Worm (Caenorhabditis elegans) whole organism, L4/young adult: ENCODE results near the gene myo-3.
A peak's percentile ranks its signal among the peaks of the same experiment; 100 is the strongest.

Experiments used
- W03F9.2 ChIP-seq: fragments of 150-350 bp; optimal IDR thresholded peaks from 2 replicates; lab custom pipeline; 2014; ENCODE audit warnings: missing biosample characterization, missing genetic modification characterization
- dao-5 ChIP-seq: sonication (generic microtip); optimal IDR thresholded peaks from 2 replicates; lab custom pipeline; 2016; ENCODE audit warnings: missing genotype, missing genetic modification characterization, moderate library complexity, missing compliant biosample characterization
- him-1 ChIP-seq: sonication (generic microtip); optimal IDR thresholded peaks from 2 replicates; lab custom pipeline; 2016; ENCODE audit warnings: missing genotype, missing genetic modification reagents, missing genetic modification characterization, missing compliant biosample characterization

Gene myo-3

ce11 chrV:12234293-12235004, at the start of gene myo-3:
Gene myo-3 (minus strand): TSS chrV:12234343.
- TF ChIP-seq dao-5 (tag; lab: Kevin White, UChicago), result no peak

- no peak for TF ChIP-seq W03F9.2
- TF ChIP-seq him-1 (tag; lab: Kevin White, UChicago), result no peak
- TF ChIP-seq dao-5 (tag; lab: Kevin White, UChicago), result no peak
Measured at ce11 chrV:12283187-12283586, 49.0 kb upstream of the myo-3 start, which contains the start of gene F55C5.10. Gene F55C5.10 (plus strand): TSS chrV:12283487.

- TF ChIP-seq W03F9.2 (no peak), dao-5 (tag; lab: Kevin White, UChicago) (no peak), him-1 (tag; lab: Kevin White, UChicago) (no peak)
Measured at ce11 chrV:12281508-12281907, 47.4 kb upstream of the myo-3 start.

- no peak for TF ChIP-seq dao-5 (tag; lab: Kevin White, UChicago)
Measured at ce11 chrV:12276946-12277345, 42.8 kb upstream of the myo-3 start, which contains the start of gene bnc-1. Gene bnc-1 (minus strand): TSS chrV:12277046.

ce11 chrV:12275714-12276113, 41.6 kb upstream of the myo-3 start:
- no peak for TF ChIP-seq W03F9.2
- TF ChIP-seq him-1 (tag; lab: Kevin White, UChicago), result no peak
- TF ChIP-seq dao-5 (tag; lab: Kevin White, UChicago), result no peak

- TF ChIP-seq W03F9.2 (peak; percentile 19), dao-5 (tag; lab: Kevin White, UChicago) (no peak)
Measured at ce11 chrV:12271495-12271894, 37.4 kb upstream of the myo-3 start, which contains the start of the genes tsfm-1 and capg-2. Gene tsfm-1 (minus strand): TSS chrV:12271551. Gene capg-2 (plus strand): TSS chrV:12271873.

ce11 chrV:12269272-12269767, 35.2 kb upstream of the myo-3 start, which contains the start of gene twk-24:
Gene twk-24 (minus strand): TSS chrV:12269322.
- TF ChIP-seq W03F9.2 (no peak), him-1 (tag; lab: Kevin White, UChicago) (no peak), dao-5 (tag; lab: Kevin White, UChicago) (no peak)

- TF ChIP-seq W03F9.2, result no peak
- TF ChIP-seq him-1 (tag; lab: Kevin White, UChicago), result no peak
- TF ChIP-seq dao-5 (tag; lab: Kevin White, UChicago), result no peak
Measured at ce11 chrV:12263723-12264122, 29.6 kb upstream of the myo-3 start, which contains the start of gene ssp-35. Gene ssp-35 (minus strand): TSS chrV:12263823.

- TF ChIP-seq him-1 (tag; lab: Kevin White, UChicago) (no peak), dao-5 (tag; lab: Kevin White, UChicago) (no peak), W03F9.2 (no peak)
Measured at ce11 chrV:12261377-12261776, 27.2 kb upstream of the myo-3 start, which contains the start of gene tbb-6. Gene tbb-6 (plus strand): TSS chrV:12261531.

- TF ChIP-seq W03F9.2 (no peak), him-1 (tag; lab: Kevin White, UChicago) (no peak), dao-5 (tag; lab: Kevin White, UChicago) (no peak)
Measured at ce11 chrV:12258922-12259321, 24.8 kb upstream of the myo-3 start, which contains the start of gene ugt-56. Gene ugt-56 (plus strand): TSS chrV:12258982.

- no peak for TF ChIP-seq W03F9.2
- no peak for TF ChIP-seq dao-5 (tag; lab: Kevin White, UChicago)
- TF ChIP-seq him-1 (tag; lab: Kevin White, UChicago), result no peak
Measured at ce11 chrV:12256398-12256797, 22.3 kb upstream of the myo-3 start, which contains the start of gene ugt-55. Gene ugt-55 (plus strand): TSS chrV:12256698.

- TF ChIP-seq dao-5 (tag; lab: Kevin White, UChicago) (no peak), him-1 (tag; lab: Kevin White, UChicago) (no peak), W03F9.2 (no peak)
Measured at ce11 chrV:12255343-12255742, 21.2 kb upstream of the myo-3 start, which contains the start of gene T04H1.12. Gene T04H1.12 (plus strand): TSS chrV:12255643.

- no peak for TF ChIP-seq him-1 (tag; lab: Kevin White, UChicago)
- no peak for TF ChIP-seq dao-5 (tag; lab: Kevin White, UChicago)
- no peak for TF ChIP-seq W03F9.2
Measured at ce11 chrV:12252272-12252671, 18.1 kb upstream of the myo-3 start, which contains the start of gene lrx-1. Gene lrx-1 (plus strand): TSS chrV:12252572.

ce11 chrV:12251041-12251440, 16.9 kb upstream of the myo-3 start, which contains the start of gene T04H1.5:
Gene T04H1.5 (plus strand): TSS chrV:12251341.
- TF ChIP-seq W03F9.2 (no peak), him-1 (tag; lab: Kevin White, UChicago) (no peak)
